Fruit fly (Drosophila melanogaster) whole organism, pupa: ENCODE measurements around the gene Ugalt.

ENCODE experiments used
- CG13204 ChIP-seq: fragments of 200-800 bp; sonication (Bioruptor generic); optimal IDR thresholded peaks from 2 replicates; lab custom pipeline; 2018; ENCODE audit warnings: missing biosample characterization, mild to moderate bottlenecking, missing genetic modification characterization, moderate library complexity
- CG14655 ChIP-seq: fragments of 200-800 bp; sonication (Bioruptor generic); optimal IDR thresholded peaks from 3 replicates; lab custom pipeline; 2017; ENCODE audit warnings: mild to moderate bottlenecking, missing biosample characterization, missing genetic modification reagents, missing genetic modification characterization
- CG32121 ChIP-seq: fragments of 200-800 bp; sonication (Bioruptor generic); IDR thresholded peaks from 2 replicates; pipeline ENCODE4 v1.3.6; 2022; ENCODE audit warnings: missing biosample characterization, missing genetic modification characterization
- CG34367 ChIP-seq: fragments of 200-800 bp; sonication (Bioruptor generic); optimal IDR thresholded peaks from 2 replicates; lab custom pipeline; 2018; ENCODE audit warnings: missing biosample characterization, mild to moderate bottlenecking, missing genetic modification characterization
- CG4496 ChIP-seq: fragments of 200-800 bp; sonication (Bioruptor generic); IDR thresholded peaks from 3 replicates; pipeline ENCODE4 v1.3.6; 2022; ENCODE audit warnings: missing biosample characterization, missing genetic modification characterization
- CG8301 ChIP-seq: fragments of 200-800 bp; sonication (Bioruptor generic); optimal IDR thresholded peaks from 2 replicates; lab custom pipeline; 2018; ENCODE audit warnings: missing biosample characterization, mild to moderate bottlenecking, missing genetic modification characterization
- CG9948 ChIP-seq: fragments of 200-800 bp; sonication (Bioruptor generic); optimal IDR thresholded peaks from 2 replicates; lab custom pipeline; 2018; ENCODE audit warnings: missing biosample characterization, mild to moderate bottlenecking, missing genetic modification characterization, moderate library complexity
- fd96Ca ChIP-seq: fragments of 200-800 bp; sonication (Bioruptor generic); IDR thresholded peaks from 3 replicates; pipeline ENCODE4 v1.3.6; 2022; ENCODE audit warnings: missing biosample characterization, missing genetic modification characterization

DNA sequence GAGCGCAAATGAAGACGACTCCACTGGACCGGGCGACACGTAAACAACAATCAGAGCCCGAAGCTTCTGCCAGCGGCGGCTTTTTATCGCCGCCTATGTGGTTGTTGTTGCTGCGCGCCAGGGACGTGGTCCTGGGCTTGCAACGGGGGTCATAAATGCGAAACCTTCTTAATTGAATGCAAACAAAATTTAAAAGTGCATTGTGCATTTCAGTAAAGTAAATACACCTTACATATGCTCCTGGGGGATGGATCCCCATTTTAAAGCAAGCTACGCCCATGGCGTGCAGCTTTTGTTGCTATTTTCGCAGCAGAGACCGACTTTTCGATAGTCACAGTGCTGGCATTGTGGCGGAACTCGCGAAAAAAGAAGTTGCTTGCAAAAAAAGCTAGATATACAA, at the start of gene Ugalt:
- peak; percentile 100 for TF ChIP-seq CG14655 (GFP tag; lab: Kevin White, UChicago)
- TF ChIP-seq CG8301 (tag; lab: Kevin White, UChicago): peak; percentile 100
- TF ChIP-seq CG4496 (GFP tag; lab: Robert Waterston, UW): peak; percentile 100
- peak; percentile 100 for TF ChIP-seq CG32121 (GFP tag; lab: Robert Waterston, UW)
- peak; percentile 100 for TF ChIP-seq CG13204
- TF ChIP-seq CG9948 (tag; lab: Kevin White, UChicago): peak; percentile 100
- peak; percentile 100 for TF ChIP-seq CG34367 (tag; lab: Kevin White, UChicago)
- TF ChIP-seq fd96Ca (GFP tag; lab: Robert Waterston, UW): peak; percentile 100
